Worm (Caenorhabditis elegans) whole organism, midembryonic: ENCODE results near the gene F41C3.7.

Source experiments
- T22C8.4 ChIP-seq: fragments of 200-800 bp; sonication (Bioruptor generic); IDR thresholded peaks from 2 replicates; pipeline ENCODE4 v1.3.6; 2022; ENCODE audit warnings: missing genetic modification characterization, missing compliant biosample characterization
- cog-1 ChIP-seq: sonication (generic microtip); optimal IDR thresholded peaks from 2 replicates; lab custom pipeline; 2016; ENCODE audit warnings: missing genetic modification characterization, missing compliant biosample characterization
- flt-1 ChIP-seq: fragments of 200-800 bp; sonication (Bioruptor generic); IDR thresholded peaks from 2 replicates; pipeline ENCODE4 v1.3.6; 2022; ENCODE audit warnings: missing genetic modification characterization, missing compliant biosample characterization
- med-1 ChIP-seq: sonication (generic microtip); optimal IDR thresholded peaks from 2 replicates; lab custom pipeline; 2017; ENCODE audit warnings: missing genetic modification characterization, mild to moderate bottlenecking, missing compliant biosample characterization, antibody characterized with exemption, missing genetic modification reagents; ENCODE audit not compliant: insufficient read depth
- ref-1 ChIP-seq: fragments of 200-800 bp; sonication (Bioruptor generic); conservative IDR thresholded peaks from 2 replicates; pipeline ENCODE4 v1.3.6; 2022; ENCODE audit warnings: missing genetic modification reagents, missing genetic modification characterization, missing compliant biosample characterization
- tab-1 ChIP-seq: fragments of 200-800 bp; sonication (Bioruptor generic); IDR thresholded peaks from 2 replicates; pipeline ENCODE4 v1.3.6; 2022; ENCODE audit warnings: missing genetic modification characterization, missing compliant biosample characterization
- ztf-23 ChIP-seq: fragments of 200-800 bp; sonication (Bioruptor generic); IDR thresholded peaks from 2 replicates; pipeline ENCODE4 v1.3.6; 2022; ENCODE audit warnings: missing genetic modification reagents, missing genetic modification characterization, missing compliant biosample characterization
- ztf-29 ChIP-seq: fragments of 200-800 bp; sonication (Bioruptor generic); IDR thresholded peaks from 2 replicates; pipeline ENCODE4 v1.3.6; 2022; ENCODE audit warnings: missing genetic modification reagents, missing genetic modification characterization, missing compliant biosample characterization

The F41C3.7 gene

DNA sequence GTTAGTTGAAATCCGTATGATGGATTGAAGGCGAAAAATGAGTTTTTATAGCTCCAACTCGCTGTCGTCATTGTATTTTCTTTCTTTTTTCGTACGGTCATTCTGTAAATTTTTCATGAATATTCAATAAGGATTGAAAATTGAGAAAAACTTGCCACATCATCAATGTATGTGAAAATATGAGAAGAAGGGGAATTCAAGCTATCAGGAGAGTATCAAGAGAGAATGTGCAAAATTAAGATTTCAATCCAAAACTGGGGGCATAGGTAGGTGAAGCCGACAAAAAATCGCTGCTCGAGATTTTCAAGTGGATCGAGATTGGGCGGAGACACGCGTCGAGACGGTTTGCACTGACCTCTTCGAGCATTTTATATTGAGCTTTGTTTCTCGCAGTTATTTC is 54.6 kb downstream of the F41C3.7 start, which contains the start of gene nep-12:
TSS of gene nep-12 (minus strand) at position 101 of the 400 bp plus-strand sequence.
- no peak for TF ChIP-seq med-1 (GFP tag; lab: Kevin White, UChicago)
- no peak for TF ChIP-seq ref-1 (GFP tag; lab: Robert Waterston, UW)
- TF ChIP-seq ztf-29 (GFP tag; lab: Robert Waterston, UW), result no peak

DNA sequence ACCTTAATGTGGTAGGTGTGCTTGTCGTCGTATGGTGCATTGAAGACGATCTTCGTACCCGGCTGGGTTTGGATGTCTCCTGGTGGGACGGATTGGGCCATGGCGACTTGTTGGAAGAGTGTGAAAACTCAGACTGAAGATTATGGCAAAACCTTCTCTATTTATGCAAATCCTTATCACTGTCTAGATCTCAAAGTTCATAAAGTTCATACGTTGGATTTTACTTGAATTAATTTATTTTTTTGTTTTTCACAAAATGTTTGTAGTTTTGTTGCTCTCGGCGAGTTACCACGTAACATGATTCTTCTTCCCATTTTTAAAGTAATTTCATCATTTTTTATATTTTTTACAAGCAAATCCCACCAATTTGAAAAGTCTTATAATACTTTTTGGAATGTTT is 56.3 kb downstream of the F41C3.7 start, which contains the start of gene msp-3:
TSS of gene msp-3 (minus strand) at position 101 of the 400 bp plus-strand sequence.
- TF ChIP-seq flt-1 (GFP tag; lab: Robert Waterston, UW), result no peak
- no peak for TF ChIP-seq T22C8.4 (GFP tag; lab: Robert Waterston, UW)
- no peak for TF ChIP-seq ref-1 (GFP tag; lab: Robert Waterston, UW)
- TF ChIP-seq ztf-29 (GFP tag; lab: Robert Waterston, UW), result no peak
- no peak for TF ChIP-seq med-1 (GFP tag; lab: Kevin White, UChicago)
- no peak for TF ChIP-seq tab-1
- TF ChIP-seq cog-1, result no peak
- TF ChIP-seq ztf-23 (GFP tag; lab: Robert Waterston, UW), result no peak
